Fruit fly (Drosophila melanogaster) whole organism, prepupa: Measurements from ENCODE around the gene Ptpmeg.

ENCODE experiments used
- CG10631 ChIP-seq: fragments of 200-800 bp; sonication (Bioruptor generic); optimal IDR thresholded peaks from 2 replicates; lab custom pipeline; 2016; ENCODE audit warnings: missing biosample characterization, missing genetic modification characterization
- CG1621 ChIP-seq: fragments of 200-800 bp; sonication (Bioruptor generic); optimal IDR thresholded peaks from 3 replicates; lab custom pipeline; 2018; ENCODE audit warnings: missing biosample characterization, mild to moderate bottlenecking, missing genetic modification characterization
- CG3032 ChIP-seq: fragments of 200-800 bp; optimal IDR thresholded peaks from 2 replicates; lab custom pipeline; 2019; ENCODE audit warnings: missing biosample characterization, mild to moderate bottlenecking, missing genetic modification characterization, moderate library complexity
- CG31627 ChIP-seq: fragments of 200-800 bp; sonication (Bioruptor generic); optimal IDR thresholded peaks from 3 replicates; lab custom pipeline; 2016; ENCODE audit warnings: missing biosample characterization, missing genetic modification characterization
- CG6854 ChIP-seq: fragments of 200-800 bp; sonication (Bioruptor generic); optimal IDR thresholded peaks from 2 replicates; lab custom pipeline; 2017; ENCODE audit warnings: missing biosample characterization, mild to moderate bottlenecking, missing genetic modification characterization
- Hr39 ChIP-seq: fragments of 200-800 bp; sonication (Bioruptor generic); optimal IDR thresholded peaks from 2 replicates; lab custom pipeline; 2016; ENCODE audit warnings: missing biosample characterization, missing genetic modification characterization
- Lpt ChIP-seq: fragments of 200-800 bp; sonication (Bioruptor generic); optimal IDR thresholded peaks from 3 replicates; lab custom pipeline; 2016; ENCODE audit warnings: missing biosample characterization, missing genetic modification characterization
- Sox102F ChIP-seq: fragments of 200-800 bp; sonication (Bioruptor generic); optimal IDR thresholded peaks from 2 replicates; lab custom pipeline; 2016; ENCODE audit warnings: missing biosample characterization, mild to moderate bottlenecking, missing genetic modification characterization
- achi ChIP-seq: fragments of 200-800 bp; sonication (Bioruptor generic); optimal IDR thresholded peaks from 3 replicates; lab custom pipeline; 2016; ENCODE audit warnings: missing biosample characterization, missing genetic modification characterization
- esn ChIP-seq: fragments of 200-800 bp; sonication (Bioruptor generic); optimal IDR thresholded peaks from 2 replicates; lab custom pipeline; 2016; ENCODE audit warnings: missing biosample characterization, mild to moderate bottlenecking, missing genetic modification characterization, moderate library complexity
- salr ChIP-seq, 2 experiments: fragments of 200-800 bp; sonication (Bioruptor generic); optimal IDR thresholded peaks; 3 replicates each; lab custom pipeline; 2016 to 2018; ENCODE audit warnings: missing biosample characterization in 2 of 2, missing genetic modification characterization in 2 of 2, mild to moderate bottlenecking in 1 of 2

DNA sequence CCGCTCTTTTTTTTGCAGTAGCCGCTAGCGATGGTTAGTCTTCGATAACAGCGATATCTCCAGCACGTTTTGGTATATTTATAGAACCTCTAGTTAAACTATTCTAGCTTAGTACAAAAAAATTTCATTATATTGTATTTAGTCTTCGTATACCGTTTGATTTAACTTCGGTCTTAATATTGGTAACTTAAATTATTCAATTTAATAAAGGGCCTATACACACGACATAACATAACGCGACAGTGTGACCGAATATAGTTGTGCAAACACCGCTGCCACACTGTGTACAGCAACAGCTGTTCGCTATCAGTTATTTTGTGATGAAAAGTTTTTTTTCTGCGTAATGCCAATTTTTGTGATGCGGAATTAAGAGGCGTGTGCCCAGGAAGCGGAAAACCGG lies 33.3 kb downstream of the Ptpmeg start, which contains the start of the genes Cdc5 and CG1233:
- TF ChIP-seq CG3032 = no peak
- TF ChIP-seq CG10631 (GFP tag; lab: Kevin White, UChicago) = no peak
- no peak for TF ChIP-seq CG1621
- peak; percentile 26 for TF ChIP-seq CG31627 (GFP tag; lab: Kevin White, UChicago)
- no peak for TF ChIP-seq achi (GFP tag; lab: Kevin White, UChicago)
- TF ChIP-seq esn (GFP tag; lab: Kevin White, UChicago) = no peak
- no peak for TF ChIP-seq Hr39 (GFP tag; lab: Kevin White, UChicago)
- TF ChIP-seq salr (GFP tag; optimal IDR thresholded peaks at IDR 0.05; lab: Kevin White, UChicago) = no peak
- TF ChIP-seq CG6854 = no peak
- TF ChIP-seq Lpt (GFP tag; lab: Kevin White, UChicago) = no peak
- no peak for TF ChIP-seq Sox102F
